Fruit fly (Drosophila melanogaster) whole organism, embryonic: Measurements from ENCODE around the gene Rilpl.

Experiments used
- Aef1 ChIP-seq: fragments of 200-800 bp; sonication (Bioruptor generic); IDR thresholded peaks from 3 replicates; pipeline ENCODE4 v1.3.6; 2022; ENCODE audit warnings: missing biosample characterization, missing genetic modification characterization
- Atf3 ChIP-seq: fragments of 200-800 bp; sonication (Bioruptor generic); optimal IDR thresholded peaks from 3 replicates; lab custom pipeline; 2016; ENCODE audit warnings: missing biosample characterization, missing genetic modification characterization
- Bdp1 ChIP-seq: fragments of 200-800 bp; sonication (Bioruptor generic); optimal IDR thresholded peaks from 3 replicates; lab custom pipeline; 2016; ENCODE audit warnings: missing biosample characterization, missing genetic modification characterization
- Blimp-1 ChIP-seq: fragments of 200-800 bp; sonication (Bioruptor generic); optimal IDR thresholded peaks from 3 replicates; lab custom pipeline; 2018; ENCODE audit warnings: missing biosample characterization, missing genetic modification characterization, mild to moderate bottlenecking, moderate library complexity, missing genetic modification reagents
- CG10209 ChIP-seq: fragments of 200-800 bp; sonication (Bioruptor generic); optimal IDR thresholded peaks from 3 replicates; lab custom pipeline; 2017; ENCODE audit warnings: missing biosample characterization, mild to moderate bottlenecking, missing genetic modification characterization, missing genetic modification reagents
- CG11093 ChIP-seq: fragments of 200-800 bp; sonication (Bioruptor generic); IDR thresholded peaks from 3 replicates; pipeline ENCODE4 v1.3.6; 2022; ENCODE audit warnings: missing biosample characterization, missing genetic modification characterization
- CG14667 ChIP-seq: fragments of 200-800 bp; sonication (Bioruptor generic); IDR thresholded peaks from 2 replicates; pipeline ENCODE4 v1.3.6; 2022; ENCODE audit warnings: missing biosample characterization, missing genetic modification characterization
- CG14965 ChIP-seq: fragments of 200-800 bp; sonication (Bioruptor generic); optimal IDR thresholded peaks from 2 replicates; lab custom pipeline; 2016; ENCODE audit warnings: missing biosample characterization, missing genetic modification characterization, borderline replicate concordance
- CG1603 ChIP-seq: fragments of 200-800 bp; sonication (Bioruptor generic); optimal IDR thresholded peaks from 2 replicates; lab custom pipeline; 2019; ENCODE audit warnings: missing biosample characterization, mild to moderate bottlenecking, missing genetic modification characterization, moderate library complexity
- CG1832 ChIP-seq: fragments of 200-800 bp; sonication (Bioruptor generic); optimal IDR thresholded peaks from 2 replicates; lab custom pipeline; 2017; ENCODE audit warnings: missing biosample characterization, mild to moderate bottlenecking, missing genetic modification characterization, inconsistent platforms
- CG2678 ChIP-seq: fragments of 200-800 bp; sonication (Bioruptor generic); optimal IDR thresholded peaks from 3 replicates; lab custom pipeline; 2019; ENCODE audit warnings: missing biosample characterization, mild to moderate bottlenecking, missing genetic modification characterization, moderate library complexity
- CG2712 ChIP-seq: fragments of 200-800 bp; optimal IDR thresholded peaks from 3 replicates; lab custom pipeline; 2019; ENCODE audit warnings: missing biosample characterization, mild to moderate bottlenecking, missing genetic modification characterization, moderate library complexity
- CG31441 ChIP-seq: fragments of 200-800 bp; sonication (Bioruptor generic); IDR thresholded peaks from 2 replicates; pipeline ENCODE4 v1.3.6; 2022; ENCODE audit warnings: missing biosample characterization, missing genetic modification characterization
- CG4617 ChIP-seq: fragments of 200-800 bp; sonication (Bioruptor generic); optimal IDR thresholded peaks from 3 replicates; lab custom pipeline; 2016; ENCODE audit warnings: missing biosample characterization, missing genetic modification characterization, borderline replicate concordance
- CG5953 ChIP-seq: fragments of 200-800 bp; sonication (Bioruptor generic); IDR thresholded peaks from 2 replicates; pipeline ENCODE4 v1.3.6; 2022; ENCODE audit warnings: missing biosample characterization, missing genetic modification characterization
- CG6254 ChIP-seq: fragments of 200-800 bp; sonication (Bioruptor generic); optimal IDR thresholded peaks from 3 replicates; lab custom pipeline; 2017; ENCODE audit warnings: mild to moderate bottlenecking, missing biosample characterization, missing genetic modification reagents, missing genetic modification characterization
- CG6683 ChIP-seq: fragments of 200-800 bp; sonication (Bioruptor generic); optimal IDR thresholded peaks from 2 replicates; lab custom pipeline; 2017; ENCODE audit warnings: missing biosample characterization, mild to moderate bottlenecking, missing genetic modification characterization, missing genetic modification reagents
- CG7839 ChIP-seq: fragments of 200-800 bp; sonication (Bioruptor generic); optimal IDR thresholded peaks from 3 replicates; lab custom pipeline; 2018; ENCODE audit warnings: missing biosample characterization, mild to moderate bottlenecking, missing genetic modification characterization, moderate library complexity
- CG8089 ChIP-seq: fragments of 200-800 bp; sonication (Bioruptor generic); optimal IDR thresholded peaks from 3 replicates; lab custom pipeline; 2016; ENCODE audit warnings: missing biosample characterization, missing genetic modification characterization
- CG8388 ChIP-seq: fragments of 200-800 bp; sonication (Bioruptor generic); optimal IDR thresholded peaks from 2 replicates; lab custom pipeline; 2019; ENCODE audit warnings: missing biosample characterization, mild to moderate bottlenecking, missing genetic modification characterization, moderate library complexity
- CG8478 ChIP-seq: fragments of >200 bp; optimal IDR thresholded peaks from 2 replicates; lab custom pipeline; 2018
- CG8924 ChIP-seq: fragments of 200-800 bp; optimal IDR thresholded peaks from 3 replicates; lab custom pipeline; 2019; ENCODE audit warnings: missing biosample characterization, mild to moderate bottlenecking, missing genetic modification characterization, moderate library complexity
- CTCF ChIP-seq: fragments of 200-800 bp; sonication (Bioruptor generic); optimal IDR thresholded peaks from 2 replicates; lab custom pipeline; 2017; ENCODE audit warnings: missing biosample characterization, mild to moderate bottlenecking, missing genetic modification characterization, moderate library complexity
- E2f2 ChIP-seq: fragments of 200-800 bp; sonication (Bioruptor generic); IDR thresholded peaks from 2 replicates; pipeline ENCODE4 v1.3.6; 2022; ENCODE audit warnings: missing biosample characterization, missing genetic modification characterization
- Hsf ChIP-seq: fragments of 200-800 bp; sonication (Bioruptor generic); optimal IDR thresholded peaks from 3 replicates; lab custom pipeline; 2016; ENCODE audit warnings: missing biosample characterization, missing genetic modification characterization
- Jarid2 ChIP-seq: fragments of 200-800 bp; sonication (Bioruptor generic); optimal IDR thresholded peaks from 3 replicates; lab custom pipeline; 2017; ENCODE audit warnings: mild to moderate bottlenecking, missing biosample characterization, missing genetic modification reagents, missing genetic modification characterization
- Lpt ChIP-seq: fragments of >200 bp; optimal IDR thresholded peaks from 2 replicates; lab custom pipeline; 2018; ENCODE audit warnings: missing biosample characterization, missing genetic modification characterization
- MBD-R2 ChIP-seq: fragments of 200-800 bp; sonication (Bioruptor generic); IDR thresholded peaks from 2 replicates; pipeline ENCODE4 v1.3.6; 2022; ENCODE audit warnings: missing biosample characterization, missing genetic modification characterization
- NC2β ChIP-seq: fragments of 200-800 bp; sonication (Bioruptor generic); optimal IDR thresholded peaks from 2 replicates; lab custom pipeline; 2016; ENCODE audit warnings: missing biosample characterization, missing genetic modification characterization
- Optix ChIP-seq: fragments of 200-800 bp; sonication (Bioruptor generic); IDR thresholded peaks from 3 replicates; pipeline ENCODE4 v1.3.6; 2022; ENCODE audit warnings: missing biosample characterization, missing genetic modification characterization
- Sry-β ChIP-seq: fragments of 200-800 bp; sonication (Bioruptor generic); optimal IDR thresholded peaks from 2 replicates; lab custom pipeline; 2018; ENCODE audit warnings: missing biosample characterization, mild to moderate bottlenecking, missing genetic modification characterization, moderate library complexity
- TFAM ChIP-seq: fragments of 200-800 bp; sonication (Bioruptor generic); optimal IDR thresholded peaks from 2 replicates; lab custom pipeline; 2017; ENCODE audit warnings: missing biosample characterization, missing genetic modification characterization, inconsistent platforms
- abd-A ChIP-seq: fragments of 200-800 bp; sonication (Bioruptor generic); optimal IDR thresholded peaks from 3 replicates; lab custom pipeline; 2019; ENCODE audit warnings: missing biosample characterization, mild to moderate bottlenecking, missing genetic modification characterization, moderate library complexity
- ap ChIP-seq: fragments of 200-800 bp; sonication (Bioruptor generic); IDR thresholded peaks from 2 replicates; pipeline ENCODE4 v1.3.6; 2022; ENCODE audit warnings: missing biosample characterization, missing genetic modification characterization
- bcd ChIP-seq: fragments of 200-800 bp; sonication (Bioruptor generic); optimal IDR thresholded peaks from 2 replicates; lab custom pipeline; 2017; ENCODE audit warnings: missing biosample characterization, mild to moderate bottlenecking, missing genetic modification characterization
- br ChIP-seq: fragments of >200 bp; optimal IDR thresholded peaks from 2 replicates; lab custom pipeline; 2017
- corto ChIP-seq: fragments of 200-800 bp; sonication (Bioruptor generic); optimal IDR thresholded peaks from 2 replicates; lab custom pipeline; 2016; ENCODE audit warnings: missing biosample characterization, mild to moderate bottlenecking, missing genetic modification characterization, moderate library complexity
- dysf ChIP-seq: fragments of 200-800 bp; sonication (Bioruptor generic); IDR thresholded peaks from 3 replicates; pipeline ENCODE4 v1.3.6; 2022; ENCODE audit warnings: missing biosample characterization, missing genetic modification characterization
- ewg ChIP-seq: fragments of 200-800 bp; sonication (Bioruptor generic); optimal IDR thresholded peaks from 3 replicates; lab custom pipeline; 2017; ENCODE audit warnings: mild to moderate bottlenecking, missing biosample characterization, missing genetic modification reagents, missing genetic modification characterization
- hkb ChIP-seq, 2 experiments: fragments of 200-800 bp in 1 of 2; fragments of >200 bp in 1 of 2; sonication (Bioruptor generic) in 1 of 2; IDR thresholded peaks in 1 of 2; optimal IDR thresholded peaks in 1 of 2; 2 replicates each; pipeline versions ENCODE4 v1.3.6 to Lab custom; 2017 to 2022; ENCODE audit warnings: missing biosample characterization in 1 of 2, missing genetic modification characterization in 1 of 2
- knrl ChIP-seq: fragments of 200-800 bp; sonication (Bioruptor generic); IDR thresholded peaks from 3 replicates; pipeline ENCODE4 v1.3.6; 2022; ENCODE audit warnings: missing biosample characterization, missing genetic modification characterization; ENCODE audit not compliant: partially characterized antibody
- lab ChIP-seq: fragments of 200-800 bp; sonication (Bioruptor generic); optimal IDR thresholded peaks from 3 replicates; lab custom pipeline; 2017; ENCODE audit warnings: missing biosample characterization, missing genetic modification characterization, mild to moderate bottlenecking, moderate library complexity, missing genetic modification reagents
- lola ChIP-seq, 3 experiments: fragments of >200 bp in 2 of 3; fragments of 200-800 bp in 1 of 3; sonication (Bioruptor generic) in 1 of 3; optimal IDR thresholded peaks; 2 replicates each; lab custom pipeline; 2017 to 2019; ENCODE audit warnings: missing biosample characterization in 3 of 3, missing genetic modification characterization in 3 of 3, mild to moderate bottlenecking in 1 of 3, moderate library complexity in 1 of 3
- maf-S ChIP-seq: fragments of 200-800 bp; sonication (Bioruptor generic); optimal IDR thresholded peaks from 2 replicates; lab custom pipeline; 2016; ENCODE audit warnings: missing biosample characterization, missing genetic modification characterization
- shn ChIP-seq: fragments of 200-800 bp; sonication (Bioruptor generic); optimal IDR thresholded peaks from 3 replicates; lab custom pipeline; 2016; ENCODE audit warnings: missing biosample characterization, missing genetic modification characterization
- stwl ChIP-seq: fragments of 200-800 bp; sonication (Bioruptor generic); optimal IDR thresholded peaks from 3 replicates; lab custom pipeline; 2018; ENCODE audit warnings: missing biosample characterization, mild to moderate bottlenecking, missing genetic modification characterization, moderate library complexity
- wdn ChIP-seq: fragments of 200-800 bp; sonication (Bioruptor generic); IDR thresholded peaks from 2 replicates; pipeline ENCODE4 v1.3.6; 2022; ENCODE audit warnings: missing biosample characterization, missing genetic modification characterization

The Rilpl gene

DNA sequence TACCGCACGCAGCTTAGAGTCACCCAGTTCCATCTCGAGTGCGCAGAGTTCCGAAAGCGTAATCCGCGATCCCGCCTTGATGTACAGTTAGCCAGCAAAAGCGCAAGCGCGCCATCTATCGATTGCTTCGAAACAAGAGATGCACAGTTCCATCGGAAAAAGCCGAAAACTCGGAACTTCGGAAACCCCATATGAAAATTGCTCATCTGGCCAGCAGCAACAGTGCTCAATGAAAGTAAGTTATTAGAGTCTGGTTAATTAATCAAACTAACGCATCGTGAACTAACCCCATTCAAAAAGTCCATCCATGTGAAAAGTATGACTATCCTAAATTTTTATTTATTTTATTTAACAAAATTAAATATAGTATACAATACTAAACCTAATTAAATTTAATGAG is 35.4 kb upstream of the Rilpl start, which contains the start of gene png:
Gene png (minus strand): TSS at position 101 of the 400 bp plus-strand sequence.
- TF ChIP-seq CG5953 (GFP tag; lab: Robert Waterston, UW) (no peak), CTCF (peak; percentile 83)
- TF ChIP-seq, all 482 proteins: peak for 1

DNA sequence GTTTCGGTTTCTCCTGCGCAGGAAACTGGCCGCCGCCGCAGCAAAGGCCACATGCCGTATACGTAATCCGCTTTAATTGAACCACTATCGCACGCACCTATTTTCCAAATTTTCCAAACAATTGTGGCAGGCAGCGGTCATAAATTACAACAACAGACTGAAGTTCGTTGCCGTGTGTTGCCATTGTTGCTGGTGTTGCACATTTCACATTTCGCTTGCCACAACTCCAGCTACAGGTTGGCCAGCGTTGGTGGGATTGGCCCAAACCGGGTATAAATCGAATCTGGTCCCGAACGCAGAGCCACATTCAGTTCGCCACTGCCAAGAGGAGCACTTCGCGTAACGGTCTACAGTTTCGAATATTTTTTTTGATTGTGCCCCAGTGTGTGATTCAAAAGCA is 23.9 kb upstream of the Rilpl start, which contains the start of gene CG14770:
Gene CG14770 (plus strand): TSS at position 301 of the 400 bp plus-strand sequence.
- TF ChIP-seq shn (GFP tag; lab: Kevin White, UChicago) (no peak), Bdp1 (no peak), CG8478 (lab: Kevin White, UChicago) (no peak), hkb (optimal IDR thresholded peaks at IDR 0.05; lab: Kevin White, UChicago) (no peak), hkb (GFP tag; IDR thresholded peaks at IDR 0.05; lab: Robert Waterston, UW) (no peak), Sry-β (GFP tag; lab: Kevin White, UChicago) (no peak), CG6254 (GFP tag; lab: Kevin White, UChicago) (no peak), br (no peak), bcd (GFP tag; lab: Kevin White, UChicago) (no peak), NC2β (GFP tag; lab: Kevin White, UChicago) (no peak), CG1832 (GFP tag; lab: Kevin White, UChicago) (no peak), CG31441 (GFP tag; lab: Robert Waterston, UW) (no peak), stwl (tag; lab: Kevin White, UChicago) (no peak), CG6683 (no peak), CG8924 (no peak), dysf (GFP tag; lab: Robert Waterston, UW) (no peak), Hsf (no peak), CG8089 (no peak), knrl (GFP tag; lab: Robert Waterston, UW) (no peak), CG1603 (no peak)

DNA sequence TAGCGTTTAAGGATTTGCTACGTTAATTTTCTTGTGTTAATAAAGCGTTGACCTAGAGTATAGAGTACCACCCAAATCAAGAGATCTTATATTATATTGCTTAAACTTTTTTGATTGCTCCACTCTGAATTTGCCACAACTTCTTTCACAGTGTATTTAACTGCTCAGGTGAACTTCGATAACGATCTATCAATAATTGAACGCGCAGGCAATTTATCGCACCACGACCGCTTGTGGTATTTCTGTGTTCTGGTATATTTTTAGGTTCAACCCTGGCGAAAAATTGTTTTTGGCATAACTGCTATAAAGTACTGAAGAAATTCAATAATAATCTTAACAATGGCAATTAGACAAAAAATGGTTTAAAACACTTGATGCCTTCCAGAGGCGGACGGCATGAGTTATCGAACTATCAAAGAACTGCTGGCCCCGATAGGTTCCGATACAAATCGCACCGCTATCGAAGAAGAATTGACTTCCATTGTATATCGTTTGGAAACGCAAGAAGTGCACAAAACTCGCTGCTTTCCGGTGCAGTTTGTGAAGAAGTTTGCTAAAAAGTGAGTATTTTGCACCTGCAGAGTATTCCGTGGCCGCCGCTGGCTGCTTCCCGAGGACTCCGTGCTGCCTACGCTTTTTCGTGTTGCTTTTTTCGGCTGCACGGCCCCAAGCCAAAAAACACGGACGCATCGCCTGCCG is 22.6 kb upstream of the Rilpl start, which contains the start of gene ssx:
Gene ssx (plus strand): TSS at position 477 of the 699 bp plus-strand sequence.
- TF ChIP-seq Optix (GFP tag; lab: Robert Waterston, UW) (no peak), lab (GFP tag; lab: Kevin White, UChicago) (no peak), MBD-R2 (no peak; the same call in 1 of the 2 replicates), Aef1 (no peak), Atf3 (GFP tag; lab: Kevin White, UChicago) (no peak), wdn (peak; percentile 44; the same call in 1 of the 2 replicates), corto (GFP tag; lab: Kevin White, UChicago) (no peak), ap (GFP tag; lab: Robert Waterston, UW) (no peak), CG2678 (tag; lab: Kevin White, UChicago) (no peak), CG2712 (peak; percentile 49), ewg (peak; percentile 35), CG7839 (peak; percentile 39), CG5953 (GFP tag; lab: Robert Waterston, UW) (0 out of 2 replicates have a peak, but pooled peaks have one; percentile 46), E2f2 (GFP tag; lab: Robert Waterston, UW) (peak; percentile 23), CG14965 (GFP tag; lab: Kevin White, UChicago) (no peak), CG14667 (GFP tag; lab: Robert Waterston, UW) (no peak), TFAM (GFP tag; lab: Kevin White, UChicago) (no peak), lola (GFP tag; optimal IDR thresholded peaks at IDR 0.05; lab: Kevin White, UChicago) (peak in 1 of 3 experiments; percentile 11), CG10209 (no peak), maf-S (GFP tag; lab: Kevin White, UChicago) (no peak), Blimp-1 (GFP tag; lab: Kevin White, UChicago) (no peak), CG11093 (GFP tag; lab: Robert Waterston, UW) (no peak), Jarid2 (no peak), dysf (GFP tag; lab: Robert Waterston, UW) (peak; percentile 60; the same call in 1 of the 3 replicates), Lpt (GFP tag; lab: Kevin White, UChicago) (no peak), CG8388 (GFP tag; lab: Kevin White, UChicago) (peak; percentile 30), CG4617 (GFP tag; lab: Kevin White, UChicago) (peak; percentile 26), abd-A (tag; lab: Kevin White, UChicago) (no peak)
